Fruit fly (Drosophila melanogaster) whole organism, wandering third instar larva: ENCODE results near the gene eIF5B.

Experiments
- Abd-B ChIP-seq: fragments of >200 bp; optimal IDR thresholded peaks from 2 replicates; lab custom pipeline; 2017; ENCODE audit warnings: missing biosample characterization, missing genetic modification characterization
- CG32264 ChIP-seq: fragments of 200-800 bp; sonication (Bioruptor generic); optimal IDR thresholded peaks from 2 replicates; lab custom pipeline; 2016; ENCODE audit warnings: missing biosample characterization, missing genetic modification characterization
- CG9705 ChIP-seq: fragments of 200-800 bp; sonication (Bioruptor generic); optimal IDR thresholded peaks from 2 replicates; lab custom pipeline; 2018; ENCODE audit warnings: missing biosample characterization, mild to moderate bottlenecking, missing genetic modification characterization
- CrebA ChIP-seq: fragments of 200-800 bp; sonication (Bioruptor generic); optimal IDR thresholded peaks from 2 replicates; lab custom pipeline; 2016; ENCODE audit warnings: missing biosample characterization, mild to moderate bottlenecking, missing genetic modification characterization, borderline replicate concordance
- Dfd ChIP-seq: fragments of >200 bp; optimal IDR thresholded peaks from 2 replicates; lab custom pipeline; 2017; ENCODE audit warnings: missing biosample characterization, missing genetic modification characterization
- Dif ChIP-seq: fragments of 200-275, 200-300 bp; sonication (Bioruptor generic); optimal IDR thresholded peaks from 2 replicates; lab custom pipeline; 2018; ENCODE audit warnings: missing biosample characterization, missing genetic modification characterization; ENCODE audit not compliant: partially characterized antibody
- GATAd ChIP-seq: sonication (Bioruptor generic); optimal IDR thresholded peaks from 2 replicates; lab custom pipeline; 2016; ENCODE audit warnings: missing biosample characterization, missing genetic modification characterization
- HLH106 ChIP-seq: fragments of 200-800 bp; optimal IDR thresholded peaks from 3 replicates; lab custom pipeline; 2019; ENCODE audit warnings: missing biosample characterization, mild to moderate bottlenecking, missing genetic modification characterization, moderate library complexity
- Hnf4 ChIP-seq: fragments of 200-800 bp; sonication (Bioruptor generic); optimal IDR thresholded peaks from 2 replicates; lab custom pipeline; 2016; ENCODE audit warnings: missing biosample characterization, mild to moderate bottlenecking, missing genetic modification characterization
- Hr78 ChIP-seq: fragments of >200 bp; optimal IDR thresholded peaks from 2 replicates; lab custom pipeline; 2017; ENCODE audit warnings: missing biosample characterization, missing genetic modification characterization
- Hr83 ChIP-seq: fragments of 200-300 bp; sonication (Bioruptor generic); optimal IDR thresholded peaks from 2 replicates; lab custom pipeline; 2016; ENCODE audit warnings: missing biosample characterization, mild to moderate bottlenecking, missing genetic modification characterization, moderate library complexity; ENCODE audit not compliant: poor library complexity, severe bottlenecking
- Jra ChIP-seq: sonication (Bioruptor generic); optimal IDR thresholded peaks from 2 replicates; lab custom pipeline; 2016; ENCODE audit warnings: missing biosample characterization, missing genetic modification characterization
- Mio ChIP-seq: sonication (Bioruptor generic); optimal IDR thresholded peaks from 2 replicates; lab custom pipeline; 2016; ENCODE audit warnings: missing biosample characterization, missing genetic modification characterization
- Myc ChIP-seq: fragments of >200 bp; optimal IDR thresholded peaks from 2 replicates; lab custom pipeline; 2017
- N ChIP-seq: fragments of >200 bp; optimal IDR thresholded peaks from 2 replicates; lab custom pipeline; 2018; ENCODE audit warnings: missing biosample characterization, missing external identifiers, missing genetic modification characterization
- OdsH ChIP-seq: fragments of 200-800 bp; sonication (Bioruptor generic); optimal IDR thresholded peaks from 2 replicates; lab custom pipeline; 2016; ENCODE audit warnings: missing biosample characterization, mild to moderate bottlenecking, missing genetic modification characterization
- Rel ChIP-seq, 2 experiments: fragments of 200-800 bp; sonication (Bioruptor generic) in 1 of 2; optimal IDR thresholded peaks; 2 replicates in 1 of 2; 3 replicates in 1 of 2; lab custom pipeline; 2016 to 2019; ENCODE audit warnings: mild to moderate bottlenecking in 2 of 2, missing biosample characterization in 2 of 2, missing genetic modification characterization in 2 of 2, moderate library complexity in 1 of 2
- Sp1 ChIP-seq: fragments of 200-800 bp; sonication (Bioruptor generic); optimal IDR thresholded peaks from 3 replicates; lab custom pipeline; 2019; ENCODE audit warnings: missing biosample characterization, mild to moderate bottlenecking, missing genetic modification characterization, moderate library complexity
- Vsx2 ChIP-seq: fragments of 200-300, 225-300 bp; sonication (Bioruptor generic); optimal IDR thresholded peaks from 2 replicates; lab custom pipeline; 2018; ENCODE audit warnings: missing biosample characterization, missing genetic modification characterization; ENCODE audit not compliant: partially characterized antibody
- br ChIP-seq: fragments of 200-800 bp; sonication (Bioruptor generic); optimal IDR thresholded peaks from 2 replicates; lab custom pipeline; 2016; ENCODE audit warnings: missing biosample characterization, missing genetic modification characterization
- brk ChIP-seq: fragments of 200-800 bp; sonication (Bioruptor generic); optimal IDR thresholded peaks from 2 replicates; lab custom pipeline; 2016; ENCODE audit warnings: missing biosample characterization, mild to moderate bottlenecking, missing genetic modification characterization
- dl ChIP-seq, 2 experiments: fragments of 175-275, 200-275 bp in 1 of 2; fragments of 200-275 bp in 1 of 2; sonication (Bioruptor generic); optimal IDR thresholded peaks; lab custom pipeline; 2018; ENCODE audit warnings: mild to moderate bottlenecking in 2 of 2, missing biosample characterization in 2 of 2, missing genetic modification characterization in 2 of 2, moderate library complexity in 2 of 2; ENCODE audit not compliant: partially characterized antibody in 2 of 2, insufficient read depth in 1 of 2
- dmrt93B ChIP-seq: fragments of 200-800 bp; sonication (Bioruptor generic); optimal IDR thresholded peaks from 2 replicates; lab custom pipeline; 2018; ENCODE audit warnings: missing biosample characterization, mild to moderate bottlenecking, missing genetic modification characterization
- dsf ChIP-seq: sonication (Bioruptor generic); optimal IDR thresholded peaks from 2 replicates; lab custom pipeline; 2016; ENCODE audit warnings: missing biosample characterization, missing genetic modification characterization, borderline replicate concordance
- ey ChIP-seq: fragments of 200-800 bp; sonication (Bioruptor generic); optimal IDR thresholded peaks from 2 replicates; lab custom pipeline; 2016; ENCODE audit warnings: missing biosample characterization, missing genetic modification characterization
- foxo ChIP-seq, 2 experiments: fragments of 200-800 bp; sonication (Bioruptor generic); optimal IDR thresholded peaks; 2 replicates in 1 of 2; 3 replicates in 1 of 2; lab custom pipeline; 2016 to 2017; ENCODE audit warnings: missing biosample characterization in 2 of 2, missing genetic modification characterization in 2 of 2
- fru ChIP-seq: fragments of 200-800 bp; sonication (Bioruptor generic); optimal IDR thresholded peaks from 3 replicates; lab custom pipeline; 2016; ENCODE audit warnings: missing biosample characterization, mild to moderate bottlenecking, missing genetic modification characterization
- h ChIP-seq: fragments of 200-800 bp; sonication (Bioruptor generic); optimal IDR thresholded peaks from 3 replicates; lab custom pipeline; 2016; ENCODE audit warnings: missing biosample characterization, mild to moderate bottlenecking, missing genetic modification characterization
- jim ChIP-seq: fragments of 175-275, 200-325 bp; sonication (Bioruptor generic); optimal IDR thresholded peaks from 2 replicates; lab custom pipeline; 2016; ENCODE audit warnings: missing biosample characterization, mild to moderate bottlenecking, missing genetic modification characterization
- lola ChIP-seq: fragments of >200 bp; optimal IDR thresholded peaks from 2 replicates; lab custom pipeline; 2017; ENCODE audit warnings: missing biosample characterization, missing genetic modification characterization
- pan ChIP-seq: fragments of >200 bp; optimal IDR thresholded peaks from 2 replicates; lab custom pipeline; 2017
- psq ChIP-seq: fragments of 200-800 bp; sonication (Bioruptor generic); optimal IDR thresholded peaks from 3 replicates; lab custom pipeline; 2017; ENCODE audit warnings: missing biosample characterization, mild to moderate bottlenecking, missing genetic modification characterization, moderate library complexity
- rgr ChIP-seq: fragments of 200-800 bp; sonication (Bioruptor generic); optimal IDR thresholded peaks from 3 replicates; lab custom pipeline; 2016; ENCODE audit warnings: missing biosample characterization, mild to moderate bottlenecking, missing genetic modification characterization
- sage ChIP-seq: fragments of 200-800 bp; sonication (Bioruptor generic); optimal IDR thresholded peaks from 2 replicates; lab custom pipeline; 2016; ENCODE audit warnings: missing biosample characterization, mild to moderate bottlenecking, missing genetic modification characterization
- sv ChIP-seq: fragments of 200-800 bp; sonication (Bioruptor generic); optimal IDR thresholded peaks from 3 replicates; lab custom pipeline; 2016; ENCODE audit warnings: missing biosample characterization, missing genetic modification characterization
- tai ChIP-seq: sonication (Bioruptor generic); optimal IDR thresholded peaks from 2 replicates; lab custom pipeline; 2016; ENCODE audit warnings: missing biosample characterization, missing genetic modification characterization
- usp ChIP-seq: fragments of >200 bp; optimal IDR thresholded peaks from 2 replicates; lab custom pipeline; 2017; ENCODE audit warnings: missing biosample characterization, missing genetic modification characterization
- woc ChIP-seq: sonication (Bioruptor generic); optimal IDR thresholded peaks from 2 replicates; lab custom pipeline; 2016; ENCODE audit warnings: missing biosample characterization, mild to moderate bottlenecking, missing genetic modification characterization

eIF5B gene

dm6 chr3L:3471174-3471573, 10.4 kb upstream of the eIF5B start, which contains the start of gene CG14971:
Gene CG14971, minus strand, starts transcription at chr3L:3471309.
- TF ChIP-seq HLH106 (tag; lab: Kevin White, UChicago): peak; percentile 40
- no peak for TF ChIP-seq tai (GFP tag; lab: Kevin White, UChicago)
- TF ChIP-seq woc (GFP tag; lab: Kevin White, UChicago): peak; percentile 91
- TF ChIP-seq CG32264 (GFP tag; lab: Kevin White, UChicago): no peak
- peak in 1 of 2 experiments; percentile 52 for TF ChIP-seq foxo (GFP tag; optimal IDR thresholded peaks at IDR 0.05; lab: Kevin White, UChicago)
- TF ChIP-seq pan (lab: Kevin White, UChicago): no peak
- peak; percentile 6 for TF ChIP-seq CG9705 (GFP tag; lab: Kevin White, UChicago)
- TF ChIP-seq Mio: no peak
- no peak for TF ChIP-seq Abd-B (GFP tag; lab: Kevin White, UChicago)
- TF ChIP-seq sage (GFP tag; lab: Kevin White, UChicago): peak; percentile 1
- TF ChIP-seq GATAd: no peak
- TF ChIP-seq br (GFP tag; lab: Kevin White, UChicago): peak; percentile 55
- no peak for TF ChIP-seq jim (GFP tag; lab: Kevin White, UChicago)
- no peak for TF ChIP-seq usp (GFP tag; lab: Kevin White, UChicago)
- no peak for TF ChIP-seq Vsx2 (GFP tag; lab: Kevin White, UChicago)
- peak; percentile 32 for TF ChIP-seq ey (GFP tag; lab: Kevin White, UChicago)
- no peak for TF ChIP-seq N (GFP tag; lab: Kevin White, UChicago)
- peak; percentile 38 for TF ChIP-seq Sp1 (GFP tag; lab: Kevin White, UChicago)
- TF ChIP-seq Myc: peak; percentile 98
- TF ChIP-seq Hnf4 (GFP tag; lab: Kevin White, UChicago): peak; percentile 55
- TF ChIP-seq sv (GFP tag; lab: Kevin White, UChicago): peak; percentile 21
- TF ChIP-seq dsf (GFP tag; lab: Kevin White, UChicago): no peak
- TF ChIP-seq OdsH: peak; percentile 19
- no peak for TF ChIP-seq lola (GFP tag; lab: Kevin White, UChicago)
- no peak for TF ChIP-seq dmrt93B (GFP tag; lab: Kevin White, UChicago)
- peak; percentile 64 for TF ChIP-seq rgr (GFP tag; lab: Kevin White, UChicago)
- peak; percentile 42 for TF ChIP-seq psq (GFP tag; lab: Kevin White, UChicago)
- TF ChIP-seq CrebA: no peak
- no peak for TF ChIP-seq Dif (GFP tag; lab: Kevin White, UChicago)
- peak; percentile 52 for TF ChIP-seq fru
- peak; percentile 68 for TF ChIP-seq Hr83 (GFP tag; lab: Kevin White, UChicago)
- TF ChIP-seq dl (GFP tag; optimal IDR thresholded peaks at IDR 0.05; lab: Kevin White, UChicago; ENCODE audit: insufficient read depth in 1 of 2, partially characterized antibody in 2 of 2): no peak
- no peak for TF ChIP-seq Dfd (GFP tag; lab: Kevin White, UChicago)
- peak; percentile 69 for TF ChIP-seq h (GFP tag; lab: Kevin White, UChicago)
- no peak for TF ChIP-seq Rel (GFP tag; optimal IDR thresholded peaks at IDR 0.05; lab: Kevin White, UChicago)
- peak; percentile 45 for TF ChIP-seq Rel (tag; optimal IDR thresholded peaks at IDR 0.05; lab: Kevin White, UChicago)
- no peak for TF ChIP-seq brk
- TF ChIP-seq Hr78 (GFP tag; lab: Kevin White, UChicago): no peak
- peak; percentile 12 for TF ChIP-seq Jra (GFP tag; lab: Kevin White, UChicago)

dm6 chr3L:3469709-3470108, 8.9 kb upstream of the eIF5B start:
- TF ChIP-seq Sp1 (GFP tag; lab: Kevin White, UChicago): no peak
- no peak for TF ChIP-seq usp (GFP tag; lab: Kevin White, UChicago)
- TF ChIP-seq psq (GFP tag; lab: Kevin White, UChicago): no peak
- no peak for TF ChIP-seq Myc
- no peak for TF ChIP-seq dmrt93B (GFP tag; lab: Kevin White, UChicago)
- no peak for TF ChIP-seq ey (GFP tag; lab: Kevin White, UChicago)
- TF ChIP-seq Rel (GFP tag; optimal IDR thresholded peaks at IDR 0.05; lab: Kevin White, UChicago): no peak
- no peak for TF ChIP-seq Rel (tag; optimal IDR thresholded peaks at IDR 0.05; lab: Kevin White, UChicago)
- TF ChIP-seq CrebA: no peak
- no peak for TF ChIP-seq sage (GFP tag; lab: Kevin White, UChicago)
